Worm (Caenorhabditis elegans) whole organism, L2 larva: ENCODE data around the gene nhr-236.

Source experiments
- R02D3.7 ChIP-seq: fragments of 150-350 bp; optimal IDR thresholded peaks from 2 replicates; lab custom pipeline; 2014; ENCODE audit warnings: missing biosample characterization, missing genetic modification characterization
- fos-1 ChIP-seq: fragments of 150-350 bp; optimal IDR thresholded peaks from 2 replicates; lab custom pipeline; 2014; ENCODE audit warnings: missing biosample characterization, missing genetic modification characterization
- gmeb-1 ChIP-seq: fragments of 150-350 bp; optimal IDR thresholded peaks from 2 replicates; lab custom pipeline; 2014; ENCODE audit warnings: missing biosample characterization, missing genetic modification characterization
- lin-13 ChIP-seq: fragments of 150-350 bp; optimal IDR thresholded peaks from 2 replicates; lab custom pipeline; 2014; ENCODE audit warnings: missing biosample characterization, missing genetic modification reagents, missing genetic modification characterization
- mbf-1 ChIP-seq: sonication (generic microtip); optimal IDR thresholded peaks from 2 replicates; lab custom pipeline; 2017; ENCODE audit warnings: missing biosample characterization, missing genetic modification characterization
- unc-39 ChIP-seq: fragments of 150-350 bp; optimal IDR thresholded peaks from 2 replicates; lab custom pipeline; 2014; ENCODE audit warnings: missing biosample characterization, missing genetic modification characterization
- unc-62 ChIP-seq: fragments of 150-350 bp; optimal IDR thresholded peaks from 2 replicates; lab custom pipeline; 2014; ENCODE audit warnings: missing biosample characterization, missing genetic modification reagents, missing genetic modification characterization
- zag-1 ChIP-seq: fragments of 150-350 bp; optimal IDR thresholded peaks from 2 replicates; lab custom pipeline; 2014; ENCODE audit warnings: missing biosample characterization, missing genetic modification characterization
- ztf-11 ChIP-seq: sonication (generic microtip); optimal IDR thresholded peaks from 2 replicates; lab custom pipeline; 2017; ENCODE audit warnings: missing biosample characterization, missing genetic modification characterization

DNA sequence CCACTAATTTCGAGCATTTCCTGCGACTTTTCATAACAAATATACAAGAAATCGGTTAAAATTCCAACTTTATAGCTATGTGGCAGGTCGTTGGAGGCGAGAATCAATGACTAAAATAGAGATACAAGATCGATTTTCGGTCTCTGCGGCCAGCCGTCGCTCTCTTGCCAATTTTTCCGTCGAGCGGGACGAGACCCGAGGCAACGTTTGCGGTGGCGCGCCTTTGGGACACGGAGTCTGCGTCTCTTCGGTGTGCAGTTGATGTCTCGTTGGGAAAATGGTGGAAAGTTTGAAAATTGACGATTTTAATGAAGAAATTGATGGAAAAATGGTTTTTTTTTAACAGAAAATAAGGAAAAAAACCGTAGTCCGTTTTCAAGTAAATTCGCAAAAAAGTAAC is 12.6 kb downstream of the nhr-236 start:
- TF ChIP-seq lin-13 (GFP tag; lab: Kevin White, UChicago) (peak; percentile 34), mbf-1 (tag; lab: Kevin White, UChicago) (no peak), unc-62 (GFP tag; lab: Kevin White, UChicago) (no peak), gmeb-1 (peak; percentile 63), fos-1 (peak; percentile 76), unc-39 (no peak), zag-1 (tag; lab: Kevin White, UChicago) (peak; percentile 8), ztf-11 (tag; lab: Kevin White, UChicago) (no peak), R02D3.7 (tag; lab: Kevin White, UChicago) (no peak)
